Worm (Caenorhabditis elegans) whole organism, early embryonic: ENCODE measurements around the gene top-3.

ENCODE experiments used
- B0310.2 ChIP-seq: sonication (generic microtip); optimal IDR thresholded peaks from 2 replicates; lab custom pipeline; 2016; ENCODE audit warnings: mild to moderate bottlenecking, missing genetic modification characterization, missing compliant biosample characterization
- F13C5.2 ChIP-seq: sonication (generic microtip); optimal IDR thresholded peaks from 2 replicates; lab custom pipeline; 2017; ENCODE audit warnings: mild to moderate bottlenecking, missing genetic modification characterization, inconsistent platforms, missing compliant biosample characterization
- ama-1 ChIP-seq: fragments of 150-350 bp; optimal IDR thresholded peaks from 2 replicates; lab custom pipeline; 2014
- ceh-13 ChIP-seq: fragments of 200-800 bp; sonication (Bioruptor generic); optimal IDR thresholded peaks from 2 replicates; lab custom pipeline; 2018; ENCODE audit warnings: mild to moderate bottlenecking, missing genetic modification characterization, missing compliant biosample characterization
- hmbx-1 ChIP-seq: sonication (generic microtip); optimal IDR thresholded peaks from 2 replicates; lab custom pipeline; 2016; ENCODE audit warnings: mild to moderate bottlenecking, missing genetic modification characterization, missing compliant biosample characterization
- hmg-4 ChIP-seq: fragments of 200-800 bp; sonication (Bioruptor generic); optimal IDR thresholded peaks from 2 replicates; lab custom pipeline; 2018; ENCODE audit warnings: mild to moderate bottlenecking, missing genetic modification characterization, missing compliant biosample characterization
- pes-1 ChIP-seq: fragments of 200-800 bp; sonication (Bioruptor generic); IDR thresholded peaks from 2 replicates; pipeline ENCODE4 v1.3.6; 2022; ENCODE audit warnings: missing genetic modification reagents, missing genetic modification characterization, missing compliant biosample characterization
- scrt-1 ChIP-seq: fragments of 200-800 bp; sonication (Bioruptor generic); IDR thresholded peaks from 2 replicates; pipeline ENCODE4 v1.3.6; 2022; ENCODE audit warnings: missing genetic modification characterization, missing compliant biosample characterization
- sea-1 ChIP-seq: fragments of 200-800 bp; sonication (Bioruptor generic); conservative IDR thresholded peaks from 2 replicates; pipeline ENCODE4 v1.3.6; 2022; ENCODE audit warnings: missing genetic modification characterization, missing compliant biosample characterization
- tbx-11 ChIP-seq: fragments of 200-800 bp; sonication (Bioruptor generic); IDR thresholded peaks from 2 replicates; pipeline ENCODE4 v1.3.6; 2022; ENCODE audit warnings: missing genetic modification characterization, missing compliant biosample characterization
- tbx-37 ChIP-seq: fragments of 200-800 bp; sonication (Bioruptor generic); conservative IDR thresholded peaks from 2 replicates; pipeline ENCODE4 v1.3.6; 2022; ENCODE audit warnings: missing genetic modification reagents, missing genetic modification characterization, missing compliant biosample characterization

DNA sequence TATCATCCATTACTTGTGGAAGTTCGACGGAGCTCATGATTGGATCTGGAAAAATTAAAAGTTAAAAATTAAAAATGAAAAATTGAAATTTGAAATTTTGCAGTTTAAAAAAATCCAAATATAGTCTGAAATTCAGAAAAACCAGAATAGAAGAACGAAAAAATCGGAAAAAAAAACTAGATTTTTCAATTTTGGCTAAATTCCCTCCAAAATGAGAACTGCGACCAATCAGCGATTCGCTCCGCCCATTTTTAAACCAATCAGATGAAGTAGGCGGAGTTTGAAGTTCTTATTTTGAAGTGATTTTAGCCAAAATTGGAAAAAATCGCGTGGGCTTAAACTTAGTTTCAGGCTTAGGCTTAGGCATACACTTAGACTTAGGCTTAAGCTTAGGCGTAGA lies 13.0 kb downstream of the top-3 start, which contains the start of gene Y56A3A.7:
- TF ChIP-seq ceh-13 (GFP tag; lab: Kevin White, UChicago) (no peak), ama-1 (lab: Kevin White, UChicago) (no peak), B0310.2 (tag; lab: Kevin White, UChicago) (no peak), F13C5.2 (tag; lab: Kevin White, UChicago) (no peak), pes-1 (no peak), hmg-4 (GFP tag; lab: Kevin White, UChicago) (no peak), sea-1 (no peak), hmbx-1 (tag; lab: Kevin White, UChicago) (no peak), tbx-37 (GFP tag; lab: Robert Waterston, UW) (no peak), tbx-11 (GFP tag; lab: Robert Waterston, UW) (no peak), scrt-1 (GFP tag; lab: Robert Waterston, UW) (no peak)
